Fruit fly (Drosophila melanogaster) whole organism, embryonic: ENCODE data around the gene UQCR-C1.

Experiments
- Adf1 ChIP-seq: fragments of 200-800 bp; sonication (Bioruptor generic); IDR thresholded peaks from 2 replicates; pipeline ENCODE4 v1.3.6; 2022; ENCODE audit warnings: missing biosample characterization, missing genetic modification characterization
- CG1024 ChIP-seq: fragments of 200-800 bp; sonication (Bioruptor generic); IDR thresholded peaks from 2 replicates; pipeline ENCODE4 v1.3.6; 2022; ENCODE audit warnings: missing biosample characterization, missing genetic modification characterization
- CG10979 ChIP-seq: fragments of 200-800 bp; sonication (Bioruptor generic); optimal IDR thresholded peaks from 2 replicates; lab custom pipeline; 2018; ENCODE audit warnings: missing biosample characterization, mild to moderate bottlenecking, missing genetic modification characterization, moderate library complexity
- CG11456 ChIP-seq: fragments of 200-800 bp; sonication (Bioruptor generic); IDR thresholded peaks from 3 replicates; pipeline ENCODE4 v1.3.6; 2022; ENCODE audit warnings: missing biosample characterization, missing genetic modification characterization
- CG11504 ChIP-seq: fragments of 200-800 bp; sonication (Bioruptor generic); optimal IDR thresholded peaks from 3 replicates; lab custom pipeline; 2019; ENCODE audit warnings: missing biosample characterization, mild to moderate bottlenecking, missing genetic modification characterization, moderate library complexity
- CG11560 ChIP-seq: fragments of 200-800 bp; sonication (Bioruptor generic); IDR thresholded peaks from 3 replicates; pipeline ENCODE4 v1.3.6; 2022; ENCODE audit warnings: missing biosample characterization, missing genetic modification characterization
- CG11723 ChIP-seq: fragments of 200-800 bp; sonication (Bioruptor generic); optimal IDR thresholded peaks from 2 replicates; lab custom pipeline; 2017; ENCODE audit warnings: missing biosample characterization, mild to moderate bottlenecking, missing genetic modification characterization
- CG12104 ChIP-seq: fragments of 200-800 bp; sonication (Bioruptor generic); optimal IDR thresholded peaks from 3 replicates; lab custom pipeline; 2016; ENCODE audit warnings: missing biosample characterization, missing genetic modification characterization
- CG12299 ChIP-seq: fragments of 200-800 bp; sonication (Bioruptor generic); optimal IDR thresholded peaks from 2 replicates; lab custom pipeline; 2018; ENCODE audit warnings: missing biosample characterization, mild to moderate bottlenecking, missing genetic modification characterization
- CG12391 ChIP-seq: fragments of 200-800 bp; sonication (Bioruptor generic); optimal IDR thresholded peaks from 3 replicates; lab custom pipeline; 2018; ENCODE audit warnings: missing biosample characterization, mild to moderate bottlenecking, missing genetic modification characterization, moderate library complexity
- CG15011 ChIP-seq: fragments of 200-800 bp; sonication (Bioruptor generic); optimal IDR thresholded peaks from 3 replicates; lab custom pipeline; 2018; ENCODE audit warnings: missing biosample characterization, mild to moderate bottlenecking, missing genetic modification characterization
- CG15479 ChIP-seq: fragments of 200-800 bp; sonication (Bioruptor generic); optimal IDR thresholded peaks from 3 replicates; lab custom pipeline; 2019; ENCODE audit warnings: missing biosample characterization, mild to moderate bottlenecking, missing genetic modification characterization, moderate library complexity
- CG1603 ChIP-seq: fragments of 200-800 bp; sonication (Bioruptor generic); optimal IDR thresholded peaks from 2 replicates; lab custom pipeline; 2019; ENCODE audit warnings: missing biosample characterization, mild to moderate bottlenecking, missing genetic modification characterization, moderate library complexity
- CG18011 ChIP-seq: fragments of 200-800 bp; sonication (Bioruptor generic); optimal IDR thresholded peaks from 2 replicates; lab custom pipeline; 2017; ENCODE audit warnings: missing biosample characterization, missing genetic modification characterization, mild to moderate bottlenecking, moderate library complexity, missing genotype
- CG18262 ChIP-seq: fragments of 200-800 bp; optimal IDR thresholded peaks from 3 replicates; lab custom pipeline; 2019; ENCODE audit warnings: missing biosample characterization, mild to moderate bottlenecking, missing genetic modification characterization, moderate library complexity
- CG6689 ChIP-seq: fragments of 200-800 bp; sonication (Bioruptor generic); IDR thresholded peaks from 2 replicates; pipeline ENCODE4 v1.3.6; 2022; ENCODE audit warnings: missing biosample characterization, missing genetic modification characterization
- CG7963 ChIP-seq: fragments of 200-800 bp; sonication (Bioruptor generic); IDR thresholded peaks from 3 replicates; pipeline ENCODE4 v1.3.6; 2022; ENCODE audit warnings: missing biosample characterization, missing genetic modification characterization; ENCODE audit not compliant: partially characterized antibody
- CG8290 ChIP-seq, 3 experiments: fragments of 200-800 bp; sonication (Bioruptor generic); optimal IDR thresholded peaks; 2 replicates each; lab custom pipeline; 2016 to 2019; ENCODE audit warnings: missing biosample characterization in 3 of 3, missing genetic modification characterization in 3 of 3, mild to moderate bottlenecking in 2 of 3, moderate library complexity in 1 of 3
- CG9215 ChIP-seq: fragments of 200-800 bp; sonication (Bioruptor generic); IDR thresholded peaks from 2 replicates; pipeline ENCODE4 v1.3.6; 2022; ENCODE audit warnings: missing biosample characterization, missing genetic modification characterization
- CG9727 ChIP-seq: fragments of 200-800 bp; sonication (Bioruptor generic); optimal IDR thresholded peaks from 3 replicates; lab custom pipeline; 2017; ENCODE audit warnings: missing biosample characterization, mild to moderate bottlenecking, missing genetic modification characterization
- CG9932 ChIP-seq: fragments of 200-800 bp; sonication (Bioruptor generic); IDR thresholded peaks from 2 replicates; pipeline ENCODE4 v1.3.6; 2022; ENCODE audit warnings: missing biosample characterization, missing genetic modification characterization
- Doc3 ChIP-seq: fragments of 200-800 bp; sonication (Bioruptor generic); IDR thresholded peaks from 3 replicates; pipeline ENCODE4 v1.3.6; 2022; ENCODE audit warnings: missing biosample characterization, missing genetic modification characterization; ENCODE audit not compliant: partially characterized antibody
- Ets65A ChIP-seq: fragments of 200-800 bp; sonication (Bioruptor generic); peaks from one replicate; lab custom pipeline; 2016; ENCODE audit warnings: missing biosample characterization, missing genetic modification characterization
- Fer2 ChIP-seq: fragments of 200-800 bp; sonication (Bioruptor generic); optimal IDR thresholded peaks from 2 replicates; lab custom pipeline; 2018; ENCODE audit warnings: missing biosample characterization, mild to moderate bottlenecking, missing genetic modification characterization, moderate library complexity
- Pdp1 ChIP-seq, 2 experiments: fragments of 200-800 bp; sonication (Bioruptor generic); optimal IDR thresholded peaks; 3 replicates each; lab custom pipeline; 2016; ENCODE audit warnings: missing biosample characterization in 2 of 2, missing genetic modification characterization in 2 of 2, mild to moderate bottlenecking in 1 of 2, moderate library complexity in 1 of 2
- Trl ChIP-seq, 3 experiments: fragments of >200 bp in 2 of 3; fragments of 200-800 bp in 1 of 3; sonication (Bioruptor generic) in 1 of 3; optimal IDR thresholded peaks; 2 replicates in 1 of 3; 3 replicates in 2 of 3; lab custom pipeline; 2016 to 2017; ENCODE audit warnings: missing biosample characterization in 1 of 3, missing genetic modification characterization in 1 of 3
- bbx ChIP-seq: fragments of 200-800 bp; sonication (Bioruptor generic); IDR thresholded peaks from 2 replicates; pipeline ENCODE4 v1.3.6; 2022; ENCODE audit warnings: missing biosample characterization, missing genetic modification characterization; ENCODE audit not compliant: partially characterized antibody
- bcd ChIP-seq: fragments of 200-800 bp; sonication (Bioruptor generic); optimal IDR thresholded peaks from 2 replicates; lab custom pipeline; 2017; ENCODE audit warnings: missing biosample characterization, mild to moderate bottlenecking, missing genetic modification characterization
- chif ChIP-seq, 2 experiments: fragments of 200-800 bp; sonication (Bioruptor generic); optimal IDR thresholded peaks; 3 replicates each; lab custom pipeline; 2016; ENCODE audit warnings: missing biosample characterization in 2 of 2, missing genetic modification characterization in 2 of 2
- chn ChIP-seq: fragments of 200-800 bp; sonication (Bioruptor generic); optimal IDR thresholded peaks from 2 replicates; lab custom pipeline; 2016; ENCODE audit warnings: missing biosample characterization, missing genetic modification characterization
- cwo ChIP-seq: fragments of 200-800 bp; sonication (Bioruptor generic); optimal IDR thresholded peaks from 3 replicates; lab custom pipeline; 2017; ENCODE audit warnings: missing biosample characterization, missing genetic modification characterization, mild to moderate bottlenecking, moderate library complexity, missing genetic modification reagents
- disco-r ChIP-seq: fragments of 200-800 bp; sonication (Bioruptor generic); optimal IDR thresholded peaks from 2 replicates; lab custom pipeline; 2016; ENCODE audit warnings: missing biosample characterization, missing genetic modification characterization
- dm ChIP-seq: fragments of 200-800 bp; sonication (Bioruptor generic); optimal IDR thresholded peaks from 3 replicates; lab custom pipeline; 2016; ENCODE audit warnings: missing biosample characterization, missing genetic modification characterization
- dysf ChIP-seq: fragments of 200-800 bp; sonication (Bioruptor generic); IDR thresholded peaks from 3 replicates; pipeline ENCODE4 v1.3.6; 2022; ENCODE audit warnings: missing biosample characterization, missing genetic modification characterization
- gcm2 ChIP-seq: fragments of 200-800 bp; sonication (Bioruptor generic); optimal IDR thresholded peaks from 2 replicates; lab custom pipeline; 2016; ENCODE audit warnings: missing biosample characterization, missing genetic modification characterization
- gem ChIP-seq: fragments of 200-800 bp; sonication (Bioruptor generic); optimal IDR thresholded peaks from 2 replicates; lab custom pipeline; 2019; ENCODE audit warnings: missing biosample characterization, mild to moderate bottlenecking, missing genetic modification characterization, moderate library complexity
- klu ChIP-seq: fragments of 200-800 bp; sonication (Bioruptor generic); IDR thresholded peaks from 2 replicates; pipeline ENCODE4 v1.3.6; 2022; ENCODE audit warnings: missing biosample characterization, missing genetic modification characterization
- nmo ChIP-seq: fragments of 200-800 bp; sonication (Bioruptor generic); optimal IDR thresholded peaks from 2 replicates; lab custom pipeline; 2018; ENCODE audit warnings: missing biosample characterization, mild to moderate bottlenecking, missing genetic modification characterization, moderate library complexity
- nom ChIP-seq: fragments of 200-800 bp; sonication (Bioruptor generic); optimal IDR thresholded peaks from 2 replicates; lab custom pipeline; 2017; ENCODE audit warnings: missing biosample characterization, missing genetic modification characterization, mild to moderate bottlenecking, moderate library complexity, missing genetic modification reagents
- onecut ChIP-seq: fragments of 200-800 bp; sonication (Bioruptor generic); IDR thresholded peaks from 2 replicates; pipeline ENCODE4 v1.3.6; 2022; ENCODE audit warnings: missing biosample characterization, missing genetic modification characterization
- pzg ChIP-seq: fragments of 200-800 bp; sonication (Bioruptor generic); optimal IDR thresholded peaks from 3 replicates; lab custom pipeline; 2018; ENCODE audit warnings: missing biosample characterization, mild to moderate bottlenecking, missing genetic modification characterization, moderate library complexity
- rib ChIP-seq: fragments of 200-800 bp; sonication (Bioruptor generic); IDR thresholded peaks from 2 replicates; pipeline ENCODE4 v1.3.6; 2022; ENCODE audit warnings: missing biosample characterization, missing genetic modification characterization
- sc ChIP-seq, 3 experiments: fragments of >200 bp in 2 of 3; fragments of 200-800 bp in 1 of 3; sonication (Bioruptor generic) in 1 of 3; optimal IDR thresholded peaks; 2 replicates in 2 of 3; 3 replicates in 1 of 3; lab custom pipeline; 2017; ENCODE audit warnings: mild to moderate bottlenecking in 1 of 3, missing biosample characterization in 1 of 3, missing genetic modification characterization in 1 of 3, missing genetic modification reagents in 1 of 3
- shn ChIP-seq: fragments of 200-800 bp; sonication (Bioruptor generic); optimal IDR thresholded peaks from 3 replicates; lab custom pipeline; 2016; ENCODE audit warnings: missing biosample characterization, missing genetic modification characterization
- sna ChIP-seq: fragments of 200-800 bp; sonication (Bioruptor generic); IDR thresholded peaks from 2 replicates; pipeline ENCODE4 v1.3.6; 2022; ENCODE audit warnings: missing biosample characterization, missing genetic modification characterization; ENCODE audit not compliant: partially characterized antibody
- sob ChIP-seq: fragments of 200-800 bp; sonication (Bioruptor generic); IDR thresholded peaks from 2 replicates; pipeline ENCODE4 v1.3.6; 2022; ENCODE audit warnings: missing biosample characterization, missing genetic modification characterization
- usp ChIP-seq: fragments of >200 bp; optimal IDR thresholded peaks from 2 replicates; lab custom pipeline; 2017; ENCODE audit warnings: missing biosample characterization, missing genetic modification characterization
- wdn ChIP-seq: fragments of 200-800 bp; sonication (Bioruptor generic); IDR thresholded peaks from 2 replicates; pipeline ENCODE4 v1.3.6; 2022; ENCODE audit warnings: missing biosample characterization, missing genetic modification characterization
- zf30C ChIP-seq: fragments of 200-800 bp; sonication (Bioruptor generic); optimal IDR thresholded peaks from 3 replicates; lab custom pipeline; 2018; ENCODE audit warnings: missing biosample characterization, mild to moderate bottlenecking, missing genetic modification characterization

Gene UQCR-C1

dm6 chr3R:14912449-14912987, 22.5 kb downstream of the UQCR-C1 start (continued):
- peak; percentile 0 for TF ChIP-seq gem (tag; lab: Kevin White, UChicago)
- no peak for TF ChIP-seq CG15479 (GFP tag; lab: Kevin White, UChicago)
- TF ChIP-seq Ets65A, result peak; percentile 62
- no peak for TF ChIP-seq sob (GFP tag; lab: Robert Waterston, UW)
- no peak for TF ChIP-seq CG12104
- TF ChIP-seq nom (GFP tag; lab: Kevin White, UChicago), result no peak
- TF ChIP-seq CG11456, result 0 out of 3 replicates have a peak, but pooled peaks have one; percentile 31
- peak in 1 of 2 experiments; percentile 4 for TF ChIP-seq chif (GFP tag; optimal IDR thresholded peaks at IDR 0.05; lab: Kevin White, UChicago)
- TF ChIP-seq CG15011 (GFP tag; lab: Kevin White, UChicago), result peak; percentile 39
- 0 out of 2 replicates have a peak, but pooled peaks have one; percentile 15 for TF ChIP-seq CG9932 (GFP tag; lab: Robert Waterston, UW)
- 0 out of 3 replicates have a peak, but pooled peaks have one; percentile 16 for TF ChIP-seq dysf (GFP tag; lab: Robert Waterston, UW)
- no peak for TF ChIP-seq bcd (GFP tag; lab: Kevin White, UChicago)
- TF ChIP-seq CG6689 (GFP tag; lab: Robert Waterston, UW), result no peak
- TF ChIP-seq CG8290 (GFP tag; optimal IDR thresholded peaks at IDR 0.05; lab: Kevin White, UChicago), result no peak
- no peak for TF ChIP-seq CG8290 (tag; optimal IDR thresholded peaks at IDR 0.05; lab: Kevin White, UChicago)
- TF ChIP-seq wdn (GFP tag; lab: Robert Waterston, UW), result no peak
- TF ChIP-seq pzg, result no peak
- no peak for TF ChIP-seq CG11560
- TF ChIP-seq gcm2 (GFP tag; lab: Kevin White, UChicago), result no peak
- no peak for TF ChIP-seq zf30C
- TF ChIP-seq CG1024, result no peak
- no peak for TF ChIP-seq Trl (optimal IDR thresholded peaks at IDR 0.05; lab: Kevin White, UChicago)
- TF ChIP-seq Trl (GFP tag; optimal IDR thresholded peaks at IDR 0.05; lab: Kevin White, UChicago), result no peak
- TF ChIP-seq dm (GFP tag; lab: Kevin White, UChicago), result no peak
- TF ChIP-seq rib (GFP tag; lab: Robert Waterston, UW), result no peak
- TF ChIP-seq nmo (GFP tag; lab: Kevin White, UChicago), result no peak
- no peak for TF ChIP-seq CG10979 (tag; lab: Kevin White, UChicago)
- no peak for TF ChIP-seq onecut (GFP tag; lab: Robert Waterston, UW)
- TF ChIP-seq chn (GFP tag; lab: Kevin White, UChicago), result no peak
- TF ChIP-seq CG11504, result peak; percentile 55
- no peak for TF ChIP-seq bbx (GFP tag; lab: Robert Waterston, UW)
- no peak for TF ChIP-seq sc (optimal IDR thresholded peaks at IDR 0.05; lab: Kevin White, UChicago)
- TF ChIP-seq sc (GFP tag; optimal IDR thresholded peaks at IDR 0.05; lab: Kevin White, UChicago), result no peak
- TF ChIP-seq Doc3, result no peak
- no peak for TF ChIP-seq klu (GFP tag; lab: Robert Waterston, UW)
- TF ChIP-seq CG9727 (GFP tag; lab: Kevin White, UChicago), result peak; percentile 9
- TF ChIP-seq CG11723 (GFP tag; lab: Kevin White, UChicago), result no peak
- TF ChIP-seq Pdp1 (GFP tag; optimal IDR thresholded peaks at IDR 0.05; lab: Kevin White, UChicago), result peak in 1 of 2 experiments; percentile 73
- TF ChIP-seq CG9215 (GFP tag; lab: Robert Waterston, UW), result no peak
- no peak for TF ChIP-seq disco-r
- TF ChIP-seq CG12299 (tag; lab: Kevin White, UChicago), result no peak
- TF ChIP-seq usp, result no peak
- no peak for TF ChIP-seq sna
- TF ChIP-seq shn (GFP tag; lab: Kevin White, UChicago), result no peak
- TF ChIP-seq CG1603 (tag; lab: Kevin White, UChicago), result no peak
- peak; percentile 54 for TF ChIP-seq cwo
- no peak for TF ChIP-seq CG7963 (GFP tag; lab: Robert Waterston, UW)
- TF ChIP-seq CG18011, result no peak
- no peak for TF ChIP-seq Fer2
- TF ChIP-seq CG12391 (tag; lab: Kevin White, UChicago), result no peak
- no peak for TF ChIP-seq CG18262 (tag; lab: Kevin White, UChicago)
- TF ChIP-seq Adf1, result no peak
